Worm (Caenorhabditis elegans) whole organism, mixed stage, embryonic: ENCODE results near the gene F57G12.1.

ENCODE experiments used
- cnd-1 ChIP-seq: fragments of 200-800 bp; sonication (Bioruptor generic); optimal IDR thresholded peaks from 2 replicates; lab custom pipeline; 2018; ENCODE audit warnings: mild to moderate bottlenecking, missing genetic modification characterization, missing compliant biosample characterization
- lin-13 ChIP-seq: fragments of 150-350 bp; optimal IDR thresholded peaks from 2 replicates; lab custom pipeline; 2014; ENCODE audit warnings: missing biosample characterization, missing genetic modification characterization
- lsy-2 ChIP-seq: fragments of 150-350 bp; optimal IDR thresholded peaks from 2 replicates; lab custom pipeline; 2014; ENCODE audit warnings: missing biosample characterization, missing genetic modification characterization
- nhr-12 ChIP-seq: fragments of 150-350 bp; optimal IDR thresholded peaks from 2 replicates; lab custom pipeline; 2014; ENCODE audit warnings: missing biosample characterization, missing genetic modification characterization
- nhr-76 ChIP-seq: sonication (generic microtip); optimal IDR thresholded peaks from 2 replicates; lab custom pipeline; 2017; ENCODE audit warnings: missing biosample characterization, missing genetic modification characterization
- unc-39 ChIP-seq: fragments of 150-350 bp; optimal IDR thresholded peaks from 2 replicates; lab custom pipeline; 2014; ENCODE audit warnings: missing biosample characterization, missing genetic modification characterization
- ztf-11 ChIP-seq: fragments of 150-350 bp; optimal IDR thresholded peaks from 2 replicates; lab custom pipeline; 2014; ENCODE audit warnings: missing biosample characterization, missing genetic modification characterization

ce11 chrX:12173989-12174388 lies 2.5 kb upstream of the F57G12.1 start:
- no peak for TF ChIP-seq lin-13 (tag; lab: Kevin White, UChicago)
- TF ChIP-seq lsy-2 (tag; lab: Kevin White, UChicago) = no peak
- TF ChIP-seq nhr-12 (tag; lab: Kevin White, UChicago) = no peak
- no peak for TF ChIP-seq unc-39 (tag; lab: Kevin White, UChicago)
- TF ChIP-seq ztf-11 (tag; lab: Kevin White, UChicago) = no peak
- TF ChIP-seq nhr-76 (tag; lab: Kevin White, UChicago) = no peak
- TF ChIP-seq cnd-1 (tag; lab: Kevin White, UChicago) = no peak
